Fruit fly (Drosophila melanogaster) whole organism, embryonic: ENCODE results near the gene fzy.
A peak's percentile ranks its signal among the peaks of the same experiment; 100 is the strongest.

Source experiments
- CG1024 ChIP-seq: fragments of 200-800 bp; sonication (Bioruptor generic); IDR thresholded peaks from 2 replicates; pipeline ENCODE4 v1.3.6; 2022; ENCODE audit warnings: missing biosample characterization, missing genetic modification characterization
- CG10366 ChIP-seq: fragments of 200-800 bp; sonication (Bioruptor generic); IDR thresholded peaks from 2 replicates; pipeline ENCODE4 v1.3.6; 2022; ENCODE audit warnings: missing biosample characterization, missing genetic modification characterization
- CG10959 ChIP-seq: fragments of 200-800 bp; sonication (Bioruptor generic); IDR thresholded peaks from 2 replicates; pipeline ENCODE4 v1.3.6; 2022; ENCODE audit warnings: missing biosample characterization, missing genetic modification characterization
- CG12155 ChIP-seq: fragments of 200-800 bp; sonication (Bioruptor generic); optimal IDR thresholded peaks from 3 replicates; lab custom pipeline; 2016; ENCODE audit warnings: missing biosample characterization, missing genetic modification characterization
- CG12299 ChIP-seq: fragments of 200-800 bp; sonication (Bioruptor generic); optimal IDR thresholded peaks from 2 replicates; lab custom pipeline; 2018; ENCODE audit warnings: missing biosample characterization, mild to moderate bottlenecking, missing genetic modification characterization
- CG1233 ChIP-seq: fragments of 200-800 bp; sonication (Bioruptor generic); optimal IDR thresholded peaks from 4 replicates; lab custom pipeline; 2018; ENCODE audit warnings: missing biosample characterization, mild to moderate bottlenecking, missing genetic modification characterization
- CG13287 ChIP-seq: fragments of 200-800 bp; sonication (Bioruptor generic); IDR thresholded peaks from 2 replicates; pipeline ENCODE4 v1.3.6; 2022; ENCODE audit warnings: missing biosample characterization, missing genetic modification characterization; ENCODE audit not compliant: partially characterized antibody
- CG15601 ChIP-seq: fragments of 200-800 bp; sonication (Bioruptor generic); optimal IDR thresholded peaks from 3 replicates; lab custom pipeline; 2019; ENCODE audit warnings: missing biosample characterization, mild to moderate bottlenecking, missing genetic modification characterization, moderate library complexity
- CG18011 ChIP-seq: fragments of 200-800 bp; sonication (Bioruptor generic); optimal IDR thresholded peaks from 2 replicates; lab custom pipeline; 2017; ENCODE audit warnings: missing biosample characterization, missing genetic modification characterization, mild to moderate bottlenecking, moderate library complexity, missing genotype
- CG1832 ChIP-seq: fragments of 200-800 bp; sonication (Bioruptor generic); optimal IDR thresholded peaks from 2 replicates; lab custom pipeline; 2017; ENCODE audit warnings: missing biosample characterization, mild to moderate bottlenecking, missing genetic modification characterization, inconsistent platforms
- CG32767 ChIP-seq: fragments of 200-800 bp; sonication (Bioruptor generic); IDR thresholded peaks from 2 replicates; pipeline ENCODE4 v1.3.6; 2022; ENCODE audit warnings: missing biosample characterization, missing genetic modification characterization
- CG32772 ChIP-seq: fragments of 200-800 bp; sonication (Bioruptor generic); IDR thresholded peaks from 2 replicates; pipeline ENCODE4 v1.3.6; 2022; ENCODE audit warnings: missing biosample characterization, missing genetic modification characterization
- CG3281 ChIP-seq: fragments of 200-800 bp; sonication (Bioruptor generic); optimal IDR thresholded peaks from 3 replicates; lab custom pipeline; 2017; ENCODE audit warnings: missing biosample characterization, mild to moderate bottlenecking, missing genetic modification characterization
- CG3726 ChIP-seq: fragments of 200-800 bp; sonication (Bioruptor generic); IDR thresholded peaks from 3 replicates; pipeline ENCODE4, ENCODE4 v1.3.6; 2022; ENCODE audit warnings: missing biosample characterization, missing genetic modification characterization
- CG6813 ChIP-seq: fragments of 200-800 bp; sonication (Bioruptor generic); optimal IDR thresholded peaks from 2 replicates; lab custom pipeline; 2017; ENCODE audit warnings: missing biosample characterization, missing genetic modification characterization, mild to moderate bottlenecking, moderate library complexity, missing genetic modification reagents
- CG7372 ChIP-seq: fragments of 200-800 bp; sonication (Bioruptor generic); IDR thresholded peaks from 2 replicates; pipeline ENCODE4 v1.3.6; 2022; ENCODE audit warnings: missing biosample characterization, missing genetic modification characterization
- CG8944 ChIP-seq: fragments of 200-800 bp; sonication (Bioruptor generic); optimal IDR thresholded peaks from 3 replicates; lab custom pipeline; 2016; ENCODE audit warnings: missing biosample characterization, missing genetic modification characterization
- CG9932 ChIP-seq: fragments of 200-800 bp; sonication (Bioruptor generic); IDR thresholded peaks from 2 replicates; pipeline ENCODE4 v1.3.6; 2022; ENCODE audit warnings: missing biosample characterization, missing genetic modification characterization
- Dek ChIP-seq: fragments of 200-800 bp; sonication (Bioruptor generic); optimal IDR thresholded peaks from 3 replicates; lab custom pipeline; 2019; ENCODE audit warnings: missing biosample characterization, mild to moderate bottlenecking, missing genetic modification characterization, moderate library complexity
- Elba2 ChIP-seq: fragments of 200-800 bp; sonication (Bioruptor generic); optimal IDR thresholded peaks from 3 replicates; lab custom pipeline; 2016; ENCODE audit warnings: missing biosample characterization, missing genetic modification characterization
- Gug ChIP-seq: fragments of 200-800 bp; sonication (Bioruptor generic); IDR thresholded peaks from 4 replicates; pipeline ENCODE4 v1.3.6; 2022; ENCODE audit warnings: missing biosample characterization, missing genetic modification characterization
- Hr51 ChIP-seq, 2 experiments: fragments of 200-800 bp; sonication (Bioruptor generic); optimal IDR thresholded peaks; 2 replicates in 1 of 2; 3 replicates in 1 of 2; lab custom pipeline; 2016 to 2018; ENCODE audit warnings: missing biosample characterization in 2 of 2, missing genetic modification characterization in 2 of 2, mild to moderate bottlenecking in 1 of 2, moderate library complexity in 1 of 2
- MESR4 ChIP-seq: fragments of 200-800 bp; sonication (Bioruptor generic); optimal IDR thresholded peaks from 2 replicates; lab custom pipeline; 2018; ENCODE audit warnings: missing biosample characterization, mild to moderate bottlenecking, missing genetic modification characterization, moderate library complexity
- Med ChIP-seq: fragments of 200-800 bp; sonication (Bioruptor generic); peaks from one replicate; lab custom pipeline; 2016; ENCODE audit warnings: missing biosample characterization, missing genetic modification characterization, mild to moderate bottlenecking, inconsistent platforms, moderate library complexity
- Myb ChIP-seq: fragments of 200-800 bp; sonication (Bioruptor generic); optimal IDR thresholded peaks from 2 replicates; lab custom pipeline; 2016; ENCODE audit warnings: missing biosample characterization, missing genetic modification characterization
- Neu2 ChIP-seq: fragments of 200-800 bp; sonication (Bioruptor generic); optimal IDR thresholded peaks from 3 replicates; lab custom pipeline; 2016; ENCODE audit warnings: missing biosample characterization, missing genetic modification characterization, borderline replicate concordance
- Pdp1 ChIP-seq, 2 experiments: fragments of 200-800 bp; sonication (Bioruptor generic); optimal IDR thresholded peaks; 3 replicates each; lab custom pipeline; 2016; ENCODE audit warnings: missing biosample characterization in 2 of 2, missing genetic modification characterization in 2 of 2, mild to moderate bottlenecking in 1 of 2, moderate library complexity in 1 of 2
- Six4 ChIP-seq: fragments of 200-800 bp; sonication (Bioruptor generic); optimal IDR thresholded peaks from 2 replicates; lab custom pipeline; 2016; ENCODE audit warnings: missing biosample characterization, missing genetic modification characterization
- Sry-β ChIP-seq: fragments of 200-800 bp; sonication (Bioruptor generic); optimal IDR thresholded peaks from 2 replicates; lab custom pipeline; 2018; ENCODE audit warnings: missing biosample characterization, mild to moderate bottlenecking, missing genetic modification characterization, moderate library complexity
- chn ChIP-seq: fragments of 200-800 bp; sonication (Bioruptor generic); optimal IDR thresholded peaks from 2 replicates; lab custom pipeline; 2016; ENCODE audit warnings: missing biosample characterization, missing genetic modification characterization
- da ChIP-seq: fragments of 200-800 bp; sonication (Bioruptor generic); optimal IDR thresholded peaks from 2 replicates; lab custom pipeline; 2016; ENCODE audit warnings: missing biosample characterization, missing genetic modification characterization
- en ChIP-seq: fragments of 200-800 bp; sonication (Bioruptor generic); optimal IDR thresholded peaks from 2 replicates; lab custom pipeline; 2016; ENCODE audit warnings: missing biosample characterization, missing genetic modification characterization
- eyg ChIP-seq: fragments of 200-800 bp; sonication (Bioruptor generic); optimal IDR thresholded peaks from 3 replicates; lab custom pipeline; 2016; ENCODE audit warnings: missing biosample characterization, missing genetic modification characterization
- fd102C ChIP-seq: fragments of 200-800 bp; sonication (Bioruptor generic); optimal IDR thresholded peaks from 2 replicates; lab custom pipeline; 2018; ENCODE audit warnings: missing biosample characterization, mild to moderate bottlenecking, missing genetic modification characterization, moderate library complexity
- fd96Cb ChIP-seq: fragments of 200-800 bp; sonication (Bioruptor generic); optimal IDR thresholded peaks from 2 replicates; lab custom pipeline; 2018; ENCODE audit warnings: missing biosample characterization, mild to moderate bottlenecking, missing genetic modification characterization, moderate library complexity
- ham ChIP-seq: fragments of 200-800 bp; sonication (Bioruptor generic); IDR thresholded peaks from 2 replicates; pipeline ENCODE4 v1.3.6; 2022; ENCODE audit warnings: missing biosample characterization, missing genetic modification characterization
- insv ChIP-seq, 2 experiments: fragments of 200-800 bp; sonication (Bioruptor generic); optimal IDR thresholded peaks; 3 replicates each; lab custom pipeline; 2016 to 2018; ENCODE audit warnings: missing biosample characterization in 2 of 2, missing genetic modification characterization in 2 of 2
- kay ChIP-seq: fragments of 200-800 bp; sonication (Bioruptor generic); optimal IDR thresholded peaks from 2 replicates; lab custom pipeline; 2016; ENCODE audit warnings: missing biosample characterization, missing genetic modification characterization
- klu ChIP-seq: fragments of 200-800 bp; sonication (Bioruptor generic); IDR thresholded peaks from 2 replicates; pipeline ENCODE4 v1.3.6; 2022; ENCODE audit warnings: missing biosample characterization, missing genetic modification characterization
- maf-S ChIP-seq: fragments of 200-800 bp; sonication (Bioruptor generic); optimal IDR thresholded peaks from 2 replicates; lab custom pipeline; 2016; ENCODE audit warnings: missing biosample characterization, missing genetic modification characterization
- mirr ChIP-seq: fragments of 200-800 bp; sonication (Bioruptor generic); optimal IDR thresholded peaks from 3 replicates; lab custom pipeline; 2018; ENCODE audit warnings: missing biosample characterization, mild to moderate bottlenecking, missing genetic modification characterization
- pnt ChIP-seq: fragments of 200-800 bp; sonication (Bioruptor generic); optimal IDR thresholded peaks from 3 replicates; lab custom pipeline; 2016; ENCODE audit warnings: missing biosample characterization, missing genetic modification characterization
- rib ChIP-seq: fragments of 200-800 bp; sonication (Bioruptor generic); IDR thresholded peaks from 2 replicates; pipeline ENCODE4 v1.3.6; 2022; ENCODE audit warnings: missing biosample characterization, missing genetic modification characterization
- sens ChIP-seq: fragments of 200-800 bp; sonication (Bioruptor generic); peaks from one replicate; lab custom pipeline; 2016; ENCODE audit warnings: missing biosample characterization, missing genetic modification characterization
- tap ChIP-seq: fragments of 200-800 bp; optimal IDR thresholded peaks from 3 replicates; lab custom pipeline; 2019; ENCODE audit warnings: missing biosample characterization, mild to moderate bottlenecking, missing genetic modification characterization, moderate library complexity
- tin ChIP-seq: fragments of 200-800 bp; sonication (Bioruptor generic); optimal IDR thresholded peaks from 3 replicates; lab custom pipeline; 2016; ENCODE audit warnings: missing biosample characterization, missing genetic modification characterization
- wdn ChIP-seq: fragments of 200-800 bp; sonication (Bioruptor generic); IDR thresholded peaks from 2 replicates; pipeline ENCODE4 v1.3.6; 2022; ENCODE audit warnings: missing biosample characterization, missing genetic modification characterization
- zen2 ChIP-seq: fragments of 200-800 bp; sonication (Bioruptor generic); IDR thresholded peaks from 3 replicates; pipeline ENCODE4 v1.3.6; 2022; ENCODE audit warnings: missing biosample characterization, missing genetic modification characterization; ENCODE audit not compliant: partially characterized antibody
- zfh2 ChIP-seq: fragments of 200-800 bp; sonication (Bioruptor generic); optimal IDR thresholded peaks from 2 replicates; lab custom pipeline; 2016; ENCODE audit warnings: missing biosample characterization, missing genetic modification characterization

The fzy gene

dm6 chr2L:16317777-16318610 lies 7.2 kb downstream of the fzy start (continued):
- peak; percentile 60 for TF ChIP-seq CG6813 (GFP tag; lab: Kevin White, UChicago)
- no peak for TF ChIP-seq CG1832
- TF ChIP-seq CG15601 (tag; lab: Kevin White, UChicago) = peak; percentile 74
- no peak for TF ChIP-seq fd96Cb (tag; lab: Kevin White, UChicago)
- TF ChIP-seq da (GFP tag; lab: Kevin White, UChicago) = peak; percentile 17
- TF ChIP-seq tap (tag; lab: Kevin White, UChicago) = no peak
- TF ChIP-seq sens (GFP tag; lab: Kevin White, UChicago) = peak; percentile 83
- TF ChIP-seq CG8944 (GFP tag; lab: Kevin White, UChicago) = no peak
- no peak for TF ChIP-seq CG3726 (GFP tag; lab: Robert Waterston, UW)
- no peak for TF ChIP-seq klu (GFP tag; lab: Robert Waterston, UW)
- peak; percentile 40 for TF ChIP-seq eyg (GFP tag; lab: Kevin White, UChicago)
- TF ChIP-seq Sry-β (GFP tag; lab: Kevin White, UChicago) = no peak
- TF ChIP-seq mirr (GFP tag; lab: Kevin White, UChicago) = no peak
- TF ChIP-seq MESR4 (GFP tag; lab: Kevin White, UChicago) = no peak
- TF ChIP-seq CG1024 (GFP tag; lab: Robert Waterston, UW) = no peak
- peak; percentile 11 for TF ChIP-seq CG3281 (GFP tag; lab: Kevin White, UChicago)
- TF ChIP-seq CG13287 (GFP tag; lab: Robert Waterston, UW) = no peak
- peak; percentile 85 for TF ChIP-seq Med (GFP tag; lab: Kevin White, UChicago)
- peak; percentile 46; the same call in 1 of the 2 replicates for TF ChIP-seq CG9932 (GFP tag; lab: Robert Waterston, UW)
- TF ChIP-seq rib (GFP tag; lab: Robert Waterston, UW) = no peak
- TF ChIP-seq CG12299 = peak; percentile 67
- no peak for TF ChIP-seq zfh2 (GFP tag; lab: Kevin White, UChicago)
- TF ChIP-seq Myb = peak; percentile 13
- TF ChIP-seq Six4 (GFP tag; lab: Kevin White, UChicago) = peak; percentile 18
- TF ChIP-seq Gug (GFP tag; lab: Robert Waterston, UW) = no peak
- peak; percentile 12 for TF ChIP-seq maf-S (GFP tag; lab: Kevin White, UChicago)
- no peak for TF ChIP-seq CG32772
- peak; percentile 15 for TF ChIP-seq CG1233 (GFP tag; lab: Kevin White, UChicago)
- TF ChIP-seq Dek (tag; lab: Kevin White, UChicago) = peak; percentile 38
- peak; percentile 25 for TF ChIP-seq CG12155 (GFP tag; lab: Kevin White, UChicago)
- no peak for TF ChIP-seq fd102C (GFP tag; lab: Kevin White, UChicago)
- no peak for TF ChIP-seq chn
- TF ChIP-seq zen2 (GFP tag; lab: Robert Waterston, UW) = no peak
- peak; percentile 43 for TF ChIP-seq CG18011
- peak in 1 of 2 experiments; percentile 40 for TF ChIP-seq insv (GFP tag; optimal IDR thresholded peaks at IDR 0.05; lab: Kevin White, UChicago)
- TF ChIP-seq CG7372 (GFP tag; lab: Robert Waterston, UW) = no peak
- TF ChIP-seq CG32767 (GFP tag; lab: Robert Waterston, UW) = 0 out of 2 replicates have a peak, but pooled peaks have one; percentile 12
- no peak for TF ChIP-seq CG10959
- no peak for TF ChIP-seq Elba2
- TF ChIP-seq CG10366 = 0 out of 2 replicates have a peak, but pooled peaks have one; percentile 10
- no peak for TF ChIP-seq kay (GFP tag; lab: Kevin White, UChicago)
- no peak for TF ChIP-seq tin (GFP tag; lab: Kevin White, UChicago)
- TF ChIP-seq Neu2 = no peak
- peak; percentile 34 for TF ChIP-seq en (GFP tag; lab: Kevin White, UChicago)
- 0 out of 2 replicates have a peak, but pooled peaks have one; percentile 21 for TF ChIP-seq wdn (GFP tag; lab: Robert Waterston, UW)
- TF ChIP-seq Hr51 (GFP tag; optimal IDR thresholded peaks at IDR 0.05; lab: Kevin White, UChicago) = no peak
- no peak for TF ChIP-seq ham (GFP tag; lab: Robert Waterston, UW)
- TF ChIP-seq pnt (GFP tag; lab: Kevin White, UChicago) = no peak
- peak; percentile 14 to 53 for TF ChIP-seq Pdp1 (GFP tag; optimal IDR thresholded peaks at IDR 0.05; lab: Kevin White, UChicago)
